Fruit fly (Drosophila melanogaster) whole organism, embryonic: ENCODE data around the gene Oseg2.

ENCODE experiments used
- ATbp ChIP-seq: fragments of 200-800 bp; sonication (Bioruptor generic); optimal IDR thresholded peaks from 2 replicates; lab custom pipeline; 2017; ENCODE audit warnings: missing biosample characterization, mild to moderate bottlenecking, missing genetic modification characterization, missing genetic modification reagents
- Blimp-1 ChIP-seq: fragments of 200-800 bp; sonication (Bioruptor generic); optimal IDR thresholded peaks from 3 replicates; lab custom pipeline; 2018; ENCODE audit warnings: missing biosample characterization, missing genetic modification characterization, mild to moderate bottlenecking, moderate library complexity, missing genetic modification reagents
- CG10147 ChIP-seq: fragments of 200-800 bp; sonication (Bioruptor generic); optimal IDR thresholded peaks from 2 replicates; lab custom pipeline; 2019; ENCODE audit warnings: missing biosample characterization, mild to moderate bottlenecking, missing genetic modification characterization, moderate library complexity
- CG10543 ChIP-seq: fragments of 200-800 bp; sonication (Bioruptor generic); optimal IDR thresholded peaks from 3 replicates; lab custom pipeline; 2017; ENCODE audit warnings: missing biosample characterization, mild to moderate bottlenecking, missing genetic modification characterization, moderate library complexity
- CG10979 ChIP-seq: fragments of 200-800 bp; sonication (Bioruptor generic); optimal IDR thresholded peaks from 2 replicates; lab custom pipeline; 2018; ENCODE audit warnings: missing biosample characterization, mild to moderate bottlenecking, missing genetic modification characterization, moderate library complexity
- CG11085 ChIP-seq: fragments of 200-800 bp; sonication (Bioruptor generic); IDR thresholded peaks from 2 replicates; pipeline ENCODE4 v1.3.6; 2022; ENCODE audit warnings: missing biosample characterization, missing genetic modification characterization
- CG11504 ChIP-seq: fragments of 200-800 bp; sonication (Bioruptor generic); optimal IDR thresholded peaks from 3 replicates; lab custom pipeline; 2019; ENCODE audit warnings: missing biosample characterization, mild to moderate bottlenecking, missing genetic modification characterization, moderate library complexity
- CG1233 ChIP-seq: fragments of 200-800 bp; sonication (Bioruptor generic); optimal IDR thresholded peaks from 4 replicates; lab custom pipeline; 2018; ENCODE audit warnings: missing biosample characterization, mild to moderate bottlenecking, missing genetic modification characterization
- CG14441 ChIP-seq: fragments of 200-800 bp; sonication (Bioruptor generic); IDR thresholded peaks from 2 replicates; pipeline ENCODE4 v1.3.6; 2022; ENCODE audit warnings: missing biosample characterization, missing genetic modification characterization
- CG15269 ChIP-seq: fragments of 200-800 bp; sonication (Bioruptor generic); optimal IDR thresholded peaks from 2 replicates; lab custom pipeline; 2018; ENCODE audit warnings: missing biosample characterization, mild to moderate bottlenecking, missing genetic modification characterization, moderate library complexity
- CG15514 ChIP-seq: fragments of 200-800 bp; sonication (Bioruptor generic); optimal IDR thresholded peaks from 3 replicates; lab custom pipeline; 2017; ENCODE audit warnings: missing biosample characterization, missing genetic modification characterization, mild to moderate bottlenecking, moderate library complexity, missing genetic modification reagents
- CG15601 ChIP-seq: fragments of 200-800 bp; sonication (Bioruptor generic); optimal IDR thresholded peaks from 3 replicates; lab custom pipeline; 2019; ENCODE audit warnings: missing biosample characterization, mild to moderate bottlenecking, missing genetic modification characterization, moderate library complexity
- CG16815 ChIP-seq: fragments of 200-800 bp; sonication (Bioruptor generic); optimal IDR thresholded peaks from 3 replicates; lab custom pipeline; 2017; ENCODE audit warnings: missing biosample characterization, mild to moderate bottlenecking, missing genetic modification characterization
- CG17385 ChIP-seq: fragments of 200-800 bp; sonication (Bioruptor generic); optimal IDR thresholded peaks from 3 replicates; lab custom pipeline; 2018; ENCODE audit warnings: missing biosample characterization, mild to moderate bottlenecking, missing genetic modification characterization
- CG17612 ChIP-seq: fragments of 200-800 bp; sonication (Bioruptor generic); IDR thresholded peaks from 2 replicates; pipeline ENCODE4 v1.3.6; 2022; ENCODE audit warnings: missing biosample characterization, missing genetic modification characterization
- CG18764 ChIP-seq: fragments of 200-800 bp; sonication (Bioruptor generic); optimal IDR thresholded peaks from 3 replicates; lab custom pipeline; 2016; ENCODE audit warnings: missing biosample characterization, missing genetic modification characterization
- CG2120 ChIP-seq: fragments of 200-800 bp; sonication (Bioruptor generic); optimal IDR thresholded peaks from 3 replicates; lab custom pipeline; 2016; ENCODE audit warnings: missing biosample characterization, missing genetic modification characterization
- CG3065 ChIP-seq: fragments of 200-800 bp; sonication (Bioruptor generic); optimal IDR thresholded peaks from 2 replicates; lab custom pipeline; 2016; ENCODE audit warnings: missing biosample characterization, missing genetic modification characterization
- CG32767 ChIP-seq: fragments of 200-800 bp; sonication (Bioruptor generic); IDR thresholded peaks from 2 replicates; pipeline ENCODE4 v1.3.6; 2022; ENCODE audit warnings: missing biosample characterization, missing genetic modification characterization
- CG43689 ChIP-seq: fragments of 200-800 bp; sonication (Bioruptor generic); IDR thresholded peaks from 2 replicates; pipeline ENCODE4 v1.3.6; 2022; ENCODE audit warnings: missing biosample characterization, missing genetic modification characterization
- CG6813 ChIP-seq: fragments of 200-800 bp; sonication (Bioruptor generic); optimal IDR thresholded peaks from 2 replicates; lab custom pipeline; 2017; ENCODE audit warnings: missing biosample characterization, missing genetic modification characterization, mild to moderate bottlenecking, moderate library complexity, missing genetic modification reagents
- CG6854 ChIP-seq: fragments of 200-800 bp; sonication (Bioruptor generic); optimal IDR thresholded peaks from 3 replicates; lab custom pipeline; 2017; ENCODE audit warnings: missing biosample characterization, mild to moderate bottlenecking, missing genetic modification characterization
- Ets65A ChIP-seq: fragments of 200-800 bp; sonication (Bioruptor generic); peaks from one replicate; lab custom pipeline; 2016; ENCODE audit warnings: missing biosample characterization, missing genetic modification characterization
- Gsc ChIP-seq: fragments of 200-800 bp; sonication (Bioruptor generic); IDR thresholded peaks from 2 replicates; pipeline ENCODE4 v1.3.6; 2022; ENCODE audit warnings: missing biosample characterization, missing genetic modification characterization
- H2.0 ChIP-seq: fragments of 200-800 bp; sonication (Bioruptor generic); IDR thresholded peaks from 2 replicates; pipeline ENCODE4 v1.3.6; 2022; ENCODE audit warnings: missing biosample characterization, missing genetic modification characterization
- HmgD ChIP-seq: fragments of 200-800 bp; sonication (Bioruptor generic); optimal IDR thresholded peaks from 3 replicates; lab custom pipeline; 2016; ENCODE audit warnings: missing biosample characterization, missing genetic modification characterization
- Hsf ChIP-seq: fragments of 200-800 bp; sonication (Bioruptor generic); optimal IDR thresholded peaks from 3 replicates; lab custom pipeline; 2016; ENCODE audit warnings: missing biosample characterization, missing genetic modification characterization
- Med ChIP-seq: fragments of 200-800 bp; sonication (Bioruptor generic); peaks from one replicate; lab custom pipeline; 2016; ENCODE audit warnings: missing biosample characterization, missing genetic modification characterization, mild to moderate bottlenecking, inconsistent platforms, moderate library complexity
- Oaz ChIP-seq: fragments of 200-800 bp; sonication (Bioruptor generic); IDR thresholded peaks from 2 replicates; pipeline ENCODE4 v1.3.6; 2022; ENCODE audit warnings: missing biosample characterization, missing genetic modification characterization
- Oli ChIP-seq: fragments of 200-800 bp; sonication (Bioruptor generic); optimal IDR thresholded peaks from 2 replicates; lab custom pipeline; 2018; ENCODE audit warnings: missing biosample characterization, mild to moderate bottlenecking, missing genetic modification characterization, moderate library complexity
- Six4 ChIP-seq: fragments of 200-800 bp; sonication (Bioruptor generic); optimal IDR thresholded peaks from 2 replicates; lab custom pipeline; 2016; ENCODE audit warnings: missing biosample characterization, missing genetic modification characterization
- TFAM ChIP-seq: fragments of 200-800 bp; sonication (Bioruptor generic); optimal IDR thresholded peaks from 2 replicates; lab custom pipeline; 2017; ENCODE audit warnings: missing biosample characterization, missing genetic modification characterization, inconsistent platforms
- bcd ChIP-seq: fragments of 200-800 bp; sonication (Bioruptor generic); optimal IDR thresholded peaks from 2 replicates; lab custom pipeline; 2017; ENCODE audit warnings: missing biosample characterization, mild to moderate bottlenecking, missing genetic modification characterization
- bigmax ChIP-seq: fragments of 200-800 bp; sonication (Bioruptor generic); optimal IDR thresholded peaks from 2 replicates; lab custom pipeline; 2018; ENCODE audit warnings: missing biosample characterization, mild to moderate bottlenecking, missing genetic modification characterization
- bowl ChIP-seq: fragments of 200-800 bp; sonication (Bioruptor generic); IDR thresholded peaks from 2 replicates; pipeline ENCODE4 v1.3.6; 2022; ENCODE audit warnings: missing biosample characterization, missing genetic modification characterization
- cg ChIP-seq: fragments of 200-800 bp; sonication (Bioruptor generic); optimal IDR thresholded peaks from 3 replicates; lab custom pipeline; 2019; ENCODE audit warnings: missing biosample characterization, mild to moderate bottlenecking, missing genetic modification characterization, moderate library complexity
- chinmo ChIP-seq: fragments of 200-800 bp; sonication (Bioruptor generic); IDR thresholded peaks from 4 replicates; pipeline ENCODE4 v1.3.6; 2022; ENCODE audit warnings: missing biosample characterization, missing genetic modification characterization; ENCODE audit not compliant: partially characterized antibody
- fd102C ChIP-seq: fragments of 200-800 bp; sonication (Bioruptor generic); optimal IDR thresholded peaks from 2 replicates; lab custom pipeline; 2018; ENCODE audit warnings: missing biosample characterization, mild to moderate bottlenecking, missing genetic modification characterization, moderate library complexity
- gce ChIP-seq: fragments of 200-800 bp; sonication (Bioruptor generic); IDR thresholded peaks from 3 replicates; pipeline ENCODE4 v1.3.6; 2022; ENCODE audit warnings: missing biosample characterization, missing genetic modification characterization
- kni ChIP-seq: fragments of 200-800 bp; sonication (Bioruptor generic); optimal IDR thresholded peaks from 3 replicates; lab custom pipeline; 2017; ENCODE audit warnings: mild to moderate bottlenecking, missing biosample characterization, missing genetic modification reagents, missing genetic modification characterization
- lola ChIP-seq, 3 experiments: fragments of >200 bp in 2 of 3; fragments of 200-800 bp in 1 of 3; sonication (Bioruptor generic) in 1 of 3; optimal IDR thresholded peaks; 2 replicates each; lab custom pipeline; 2017 to 2019; ENCODE audit warnings: missing biosample characterization in 3 of 3, missing genetic modification characterization in 3 of 3, mild to moderate bottlenecking in 1 of 3, moderate library complexity in 1 of 3
- org-1 ChIP-seq: fragments of 200-800 bp; sonication (Bioruptor generic); optimal IDR thresholded peaks from 2 replicates; lab custom pipeline; 2017; ENCODE audit warnings: missing biosample characterization, missing genetic modification characterization
- pan ChIP-seq, 4 experiments: fragments of >200 bp in 3 of 4; fragments of 200-800 bp in 1 of 4; sonication (Bioruptor generic) in 1 of 4; optimal IDR thresholded peaks in 3 of 4; IDR thresholded peaks in 1 of 4; 2 replicates each; pipeline versions ENCODE4 v1.3.6 to Lab custom; 2017 to 2022; ENCODE audit warnings: missing biosample characterization in 2 of 4, missing genetic modification characterization in 2 of 4, mixed read lengths in 1 of 4
- pita ChIP-seq: fragments of 200-800 bp; sonication (Bioruptor generic); optimal IDR thresholded peaks from 2 replicates; lab custom pipeline; 2017; ENCODE audit warnings: missing biosample characterization, mild to moderate bottlenecking, missing genetic modification characterization
- rib ChIP-seq: fragments of 200-800 bp; sonication (Bioruptor generic); IDR thresholded peaks from 2 replicates; pipeline ENCODE4 v1.3.6; 2022; ENCODE audit warnings: missing biosample characterization, missing genetic modification characterization
- salm ChIP-seq: fragments of 200-800 bp; sonication (Bioruptor generic); optimal IDR thresholded peaks from 2 replicates; lab custom pipeline; 2018; ENCODE audit warnings: missing biosample characterization, mild to moderate bottlenecking, missing genetic modification characterization
- sim ChIP-seq: fragments of 200-800 bp; sonication (Bioruptor generic); IDR thresholded peaks from 2 replicates; pipeline ENCODE4 v1.3.6; 2022; ENCODE audit warnings: missing biosample characterization, missing genetic modification characterization
- tin ChIP-seq: fragments of 200-800 bp; sonication (Bioruptor generic); optimal IDR thresholded peaks from 3 replicates; lab custom pipeline; 2016; ENCODE audit warnings: missing biosample characterization, missing genetic modification characterization
- toy ChIP-seq: fragments of 200-800 bp; sonication (Bioruptor generic); IDR thresholded peaks from 2 replicates; pipeline ENCODE4 v1.3.6; 2022; ENCODE audit warnings: missing biosample characterization, missing genetic modification characterization
- wdn ChIP-seq: fragments of 200-800 bp; sonication (Bioruptor generic); IDR thresholded peaks from 2 replicates; pipeline ENCODE4 v1.3.6; 2022; ENCODE audit warnings: missing biosample characterization, missing genetic modification characterization

The Oseg2 gene

DNA sequence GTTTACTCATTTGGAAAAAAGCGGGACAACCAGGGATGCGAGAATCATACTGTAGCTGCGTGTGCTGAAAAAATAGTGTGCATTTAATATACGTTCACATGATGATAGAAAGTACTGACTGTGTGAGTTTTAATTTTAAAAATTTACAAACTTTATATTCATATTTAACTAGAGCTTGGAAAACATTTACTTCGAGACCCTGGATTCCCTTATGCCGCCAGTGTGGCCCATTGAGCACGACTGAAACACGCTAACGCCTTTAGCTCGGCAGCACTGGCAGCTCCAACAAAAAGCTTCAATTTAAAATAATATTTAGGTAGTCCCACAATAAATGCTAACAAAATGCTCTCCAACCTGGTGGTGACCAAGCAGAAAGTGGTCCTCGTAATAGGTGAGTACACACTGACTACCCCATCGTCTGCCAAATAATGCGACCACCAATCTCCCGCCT lies 28.0 kb downstream of the Oseg2 start, which contains the start of the genes CG1275 and Elp5 (continued):
- TF ChIP-seq Oaz, result peak; percentile 98
- TF ChIP-seq pita, result no peak
- peak; percentile 96 for TF ChIP-seq CG15601
- TF ChIP-seq CG1233 (GFP tag; lab: Kevin White, UChicago), result peak; percentile 99
- TF ChIP-seq Ets65A (GFP tag; lab: Kevin White, UChicago), result peak; percentile 100
- TF ChIP-seq Oli (tag; lab: Kevin White, UChicago), result peak; percentile 98
- TF ChIP-seq ATbp (GFP tag; lab: Kevin White, UChicago), result peak; percentile 97
- peak; percentile 95 for TF ChIP-seq CG3065 (GFP tag; lab: Kevin White, UChicago)
- peak; percentile 98 for TF ChIP-seq bcd (GFP tag; lab: Kevin White, UChicago)
- peak; percentile 65 for TF ChIP-seq kni (GFP tag; lab: Kevin White, UChicago)
- peak; percentile 96 for TF ChIP-seq CG17385 (GFP tag; lab: Kevin White, UChicago)
- peak; percentile 96 for TF ChIP-seq CG11504
- peak in 1 of 3 experiments; percentile 96 for TF ChIP-seq lola (GFP tag; optimal IDR thresholded peaks at IDR 0.05; lab: Kevin White, UChicago)
- TF ChIP-seq TFAM (GFP tag; lab: Kevin White, UChicago), result peak; percentile 70
- peak; percentile 94 for TF ChIP-seq CG10979 (tag; lab: Kevin White, UChicago)
- peak; percentile 99 for TF ChIP-seq CG2120 (GFP tag; lab: Kevin White, UChicago)
- peak; percentile 99 for TF ChIP-seq CG32767 (GFP tag; lab: Robert Waterston, UW)
- peak; percentile 99 for TF ChIP-seq H2.0 (GFP tag; lab: Robert Waterston, UW)
- peak; percentile 100 for TF ChIP-seq Med (GFP tag; lab: Kevin White, UChicago)
- peak; percentile 94 for TF ChIP-seq Blimp-1 (GFP tag; lab: Kevin White, UChicago)
- peak; percentile 99 for TF ChIP-seq Hsf
- peak; percentile 88 for TF ChIP-seq CG6854 (GFP tag; lab: Kevin White, UChicago)
- TF ChIP-seq bowl (GFP tag; lab: Robert Waterston, UW), result peak; percentile 98
- TF ChIP-seq CG10147, result peak; percentile 95
- peak; percentile 97 for TF ChIP-seq tin (GFP tag; lab: Kevin White, UChicago)
- peak; percentile 99 for TF ChIP-seq toy (GFP tag; lab: Robert Waterston, UW)
- TF ChIP-seq CG16815, result peak; percentile 96
- peak; percentile 99 for TF ChIP-seq sim (GFP tag; lab: Robert Waterston, UW)
- TF ChIP-seq CG15514 (GFP tag; lab: Kevin White, UChicago), result peak; percentile 92
- TF ChIP-seq CG43689, result peak; percentile 98
- TF ChIP-seq cg (GFP tag; lab: Kevin White, UChicago), result no peak
- TF ChIP-seq CG10543, result peak; percentile 96
- no peak for TF ChIP-seq pan (optimal IDR thresholded peaks at IDR 0.05; lab: Kevin White, UChicago)
- peak in 1 of 2 experiments; percentile 100 for TF ChIP-seq pan (GFP tag; optimal IDR thresholded peaks at IDR 0.05 in 1 of 2, IDR thresholded peaks at IDR 0.05 in 1 of 2)
- peak; percentile 80 for TF ChIP-seq fd102C
- TF ChIP-seq CG17612 (GFP tag; lab: Robert Waterston, UW), result peak; percentile 99
- peak; percentile 99 for TF ChIP-seq rib (GFP tag; lab: Robert Waterston, UW)
- TF ChIP-seq gce (GFP tag; lab: Robert Waterston, UW), result peak; percentile 99
- TF ChIP-seq CG15269 (tag; lab: Kevin White, UChicago), result peak; percentile 98
- TF ChIP-seq Six4 (GFP tag; lab: Kevin White, UChicago), result peak; percentile 95
- peak; percentile 75 for TF ChIP-seq bigmax
- TF ChIP-seq CG18764, result peak; percentile 94
- TF ChIP-seq chinmo, result no peak
- peak; percentile 99 for TF ChIP-seq CG11085 (GFP tag; lab: Robert Waterston, UW)
- TF ChIP-seq salm (tag; lab: Kevin White, UChicago), result peak; percentile 97
- TF ChIP-seq CG6813 (GFP tag; lab: Kevin White, UChicago), result peak; percentile 84
- peak; percentile 86 for TF ChIP-seq HmgD (GFP tag; lab: Kevin White, UChicago)
- TF ChIP-seq CG14441 (GFP tag; lab: Robert Waterston, UW), result peak; percentile 100
- TF ChIP-seq wdn, result peak; percentile 99
- TF ChIP-seq Gsc (GFP tag; lab: Robert Waterston, UW), result peak; percentile 97
- peak; percentile 95 for TF ChIP-seq org-1 (GFP tag; lab: Kevin White, UChicago)
